Fruit fly (Drosophila melanogaster) whole organism, larva: ENCODE results near the gene Mdh1.

Experiments used
- noc ChIP-seq: fragments of 200-800 bp; sonication (Bioruptor generic); optimal IDR thresholded peaks from 3 replicates; lab custom pipeline; 2019; ENCODE audit warnings: missing biosample characterization, mild to moderate bottlenecking, missing genetic modification characterization, moderate library complexity

The Mdh1 gene

dm6 chr2L:10395642-10396487 lies at the start of gene Mdh1:
Mdh1 (minus strand) TSS chr2L:10396332.
- TF ChIP-seq noc (tag; lab: Kevin White, UChicago) = no peak

- TF ChIP-seq noc (tag; lab: Kevin White, UChicago) = no peak
Measured at dm6 chr2L:10442048-10442790, 46.1 kb upstream of the Mdh1 start, which contains the start of gene loh. loh (plus strand) TSS chr2L:10442534.

dm6 chr2L:10439174-10439573 lies 43.0 kb upstream of the Mdh1 start, which contains the start of gene Nse4:
Nse4 (plus strand) TSS chr2L:10439440.
- TF ChIP-seq noc (tag; lab: Kevin White, UChicago) = no peak

- TF ChIP-seq noc (tag; lab: Kevin White, UChicago) = no peak
Measured at dm6 chr2L:10437317-10437716, 41.2 kb upstream of the Mdh1 start, which contains the start of gene STUB1. STUB1 (plus strand) TSS chr2L:10437548.

- TF ChIP-seq noc (tag; lab: Kevin White, UChicago) = no peak
Measured at dm6 chr2L:10435606-10436160, 39.6 kb upstream of the Mdh1 start, which contains the start of the genes TBC1D16 and holn1. TBC1D16 (minus strand) TSS chr2L:10435656. holn1 (plus strand) TSS chr2L:10435995.

- TF ChIP-seq noc (tag; lab: Kevin White, UChicago) = no peak
Measured at dm6 chr2L:10430802-10431476, 34.8 kb upstream of the Mdh1 start, which contains the start of the genes Bug22 and TfIIB. Bug22 (minus strand) TSS chr2L:10430918. TfIIB (plus strand) TSS chr2L:10431338.

- TF ChIP-seq noc (tag; lab: Kevin White, UChicago) = peak; percentile 8
Measured at dm6 chr2L:10428528-10428927, 32.4 kb upstream of the Mdh1 start, which contains the start of gene CG5188. CG5188 (plus strand) TSS chr2L:10428829.

dm6 chr2L:10426534-10427048 lies 30.5 kb upstream of the Mdh1 start, which contains the start of the genes SmB and KdelR:
SmB (minus strand) TSS chr2L:10426627.
KdelR (plus strand) TSS chr2L:10426887.
- TF ChIP-seq noc (tag; lab: Kevin White, UChicago) = no peak

dm6 chr2L:10425599-10425998 lies 29.5 kb upstream of the Mdh1 start:
- no peak for TF ChIP-seq noc (tag; lab: Kevin White, UChicago)

- no peak for TF ChIP-seq noc (tag; lab: Kevin White, UChicago)
Measured at dm6 chr2L:10422643-10423606, 26.8 kb upstream of the Mdh1 start, which contains the start of the genes pie and Wdfy2. pie (minus strand) TSS chr2L:10422780. Wdfy2 (plus strand) TSS chr2L:10423291.

- TF ChIP-seq noc (tag; lab: Kevin White, UChicago) = no peak
Measured at dm6 chr2L:10418981-10419380, 22.8 kb upstream of the Mdh1 start, which contains the start of gene RfC3. RfC3 (plus strand) TSS chr2L:10419190.

- no peak for TF ChIP-seq noc (tag; lab: Kevin White, UChicago)
Measured at dm6 chr2L:10413251-10414127, 17.4 kb upstream of the Mdh1 start, which contains the start of the genes CG5355 and Klp31E. CG5355 (minus strand) TSS chr2L:10413463. Klp31E (plus strand) TSS chr2L:10414017.
